Fruit fly (Drosophila melanogaster) whole organism, adult: Measurements from ENCODE around the gene z.

ENCODE experiments used
- CG11617 ChIP-seq: fragments of 200-800 bp; sonication (Bioruptor generic); optimal IDR thresholded peaks from 2 replicates; lab custom pipeline; 2017; ENCODE audit warnings: mild to moderate bottlenecking, missing biosample characterization, missing genetic modification reagents, missing genetic modification characterization
- CG12768 ChIP-seq: fragments of 200-800 bp; sonication (Bioruptor generic); optimal IDR thresholded peaks from 2 replicates; lab custom pipeline; 2017; ENCODE audit warnings: missing biosample characterization, missing genetic modification characterization, mild to moderate bottlenecking, moderate library complexity, missing genetic modification reagents
- CG14711 ChIP-seq: fragments of 200-800 bp; sonication (Bioruptor generic); optimal IDR thresholded peaks from 2 replicates; lab custom pipeline; 2018; ENCODE audit warnings: missing biosample characterization, mild to moderate bottlenecking, missing genetic modification characterization, moderate library complexity
- CG1620 ChIP-seq: fragments of 200-800 bp; sonication (Bioruptor generic); optimal IDR thresholded peaks from 2 replicates; lab custom pipeline; 2016; ENCODE audit warnings: missing biosample characterization, missing genetic modification characterization
- CG33017 ChIP-seq: fragments of 200-800 bp; sonication (Bioruptor generic); optimal IDR thresholded peaks from 2 replicates; lab custom pipeline; 2018; ENCODE audit warnings: missing biosample characterization, mild to moderate bottlenecking, missing genetic modification characterization, moderate library complexity
- CG5204 ChIP-seq: fragments of 200-800 bp; sonication (Bioruptor generic); optimal IDR thresholded peaks from 2 replicates; lab custom pipeline; 2016; ENCODE audit warnings: missing biosample characterization, missing genetic modification characterization
- CG7045 ChIP-seq: fragments of 200-800 bp; sonication (Bioruptor generic); optimal IDR thresholded peaks from 2 replicates; lab custom pipeline; 2017; ENCODE audit warnings: missing biosample characterization, mild to moderate bottlenecking, missing genetic modification characterization
- Mnt ChIP-seq: fragments of 200-800 bp; sonication (Bioruptor generic); optimal IDR thresholded peaks from 2 replicates; lab custom pipeline; 2016; ENCODE audit warnings: missing biosample characterization, mild to moderate bottlenecking, missing genetic modification characterization
- cnc ChIP-seq, 2 experiments: fragments of >200 bp; optimal IDR thresholded peaks; 2 replicates each; lab custom pipeline; 2017
- kay ChIP-seq: fragments of 200-800 bp; sonication (Bioruptor generic); peaks from one replicate; lab custom pipeline; 2016; ENCODE audit warnings: missing biosample characterization, missing genetic modification characterization, borderline replicate concordance
- pad ChIP-seq: fragments of 200-800 bp; sonication (Bioruptor generic); optimal IDR thresholded peaks from 3 replicates; lab custom pipeline; 2017; ENCODE audit warnings: missing biosample characterization, missing genetic modification characterization, mild to moderate bottlenecking, moderate library complexity, missing genetic modification reagents
- toe ChIP-seq: fragments of 200-800 bp; sonication (Bioruptor generic); optimal IDR thresholded peaks from 2 replicates; lab custom pipeline; 2016; ENCODE audit warnings: missing biosample characterization, missing genetic modification characterization

DNA sequence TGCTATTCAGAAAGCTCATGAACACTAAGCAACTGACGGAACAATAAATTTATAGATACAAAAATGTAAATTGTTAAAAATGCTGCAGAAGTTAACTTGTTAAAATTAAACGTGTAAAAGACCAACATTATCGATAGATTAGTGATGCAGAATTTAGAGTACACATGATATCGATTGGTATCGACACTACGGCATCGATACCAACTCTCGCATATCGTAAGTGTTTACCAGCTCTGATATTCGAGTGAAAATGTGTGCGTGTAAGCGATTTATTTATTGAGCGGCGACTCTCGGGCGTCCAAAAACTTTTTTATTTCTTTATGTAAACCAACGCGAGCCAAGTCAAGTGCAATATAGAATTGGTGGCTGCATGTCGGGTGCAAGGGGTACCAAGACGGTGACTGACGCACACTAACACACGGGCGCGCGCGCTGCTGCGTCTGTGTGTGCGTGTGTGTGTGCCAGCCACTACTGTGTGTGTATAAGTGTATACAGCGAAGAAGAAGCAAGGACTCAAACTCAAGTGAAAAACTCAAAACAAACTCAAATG is at the start of gene z:
- TF ChIP-seq pad (GFP tag; lab: Kevin White, UChicago) = no peak
- no peak for TF ChIP-seq cnc (optimal IDR thresholded peaks at IDR 0.05; lab: Kevin White, UChicago)
- TF ChIP-seq CG12768 (GFP tag; lab: Kevin White, UChicago) = no peak
- TF ChIP-seq Mnt (GFP tag; lab: Kevin White, UChicago) = peak; percentile 42
- TF ChIP-seq CG5204 (GFP tag; lab: Kevin White, UChicago) = no peak
- no peak for TF ChIP-seq kay (GFP tag; lab: Kevin White, UChicago)
- TF ChIP-seq CG33017 (tag; lab: Kevin White, UChicago) = no peak
- TF ChIP-seq CG7045 (GFP tag; lab: Kevin White, UChicago) = no peak
- peak; percentile 5 for TF ChIP-seq CG1620
- no peak for TF ChIP-seq CG11617 (GFP tag; lab: Kevin White, UChicago)
- TF ChIP-seq toe (GFP tag; lab: Kevin White, UChicago) = peak; percentile 0
- TF ChIP-seq CG14711 (tag; lab: Kevin White, UChicago) = no peak
